Worm (Caenorhabditis elegans): Measurements from ENCODE around the gene ugt-58.

ugt-58 gene

DNA sequence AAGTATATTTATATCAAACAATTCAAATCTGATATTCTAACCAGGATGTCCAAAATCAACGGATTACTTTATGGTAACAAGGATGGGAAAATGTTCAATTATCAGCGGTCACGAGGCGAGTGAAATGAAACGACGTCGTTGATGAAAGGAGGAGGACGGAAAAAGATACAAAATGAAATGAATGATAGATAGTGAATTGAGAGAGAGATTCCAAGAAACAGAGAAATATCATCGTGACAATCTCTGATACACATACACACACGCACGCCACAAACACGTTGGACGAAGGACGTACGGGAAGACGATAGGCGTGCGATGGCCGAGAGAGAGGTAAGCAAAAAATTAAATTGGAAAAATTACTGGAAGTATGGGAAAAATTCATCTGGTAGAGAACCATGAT is 14.5 kb upstream of the ugt-58 start (continued):
- TF ChIP-seq pqm-1 (tag; optimal IDR thresholded peaks at IDR 0.05) (peak; percentile 28), Y48G9A.11 (GFP tag; IDR thresholded peaks at IDR 0.05) (no peak), lin-1 (GFP tag; IDR thresholded peaks at IDR 0.05) (peak; percentile 56), ctbp-1 (GFP tag; IDR thresholded peaks at IDR 0.05) (no peak), hlh-11 (tag; optimal IDR thresholded peaks at IDR 0.05) (peak; percentile 88), ceh-44 (GFP tag; IDR thresholded peaks at IDR 0.05) (no peak), fkh-10 (GFP tag; optimal IDR thresholded peaks at IDR 0.05) (no peak), ceh-20 (GFP tag; IDR thresholded peaks at IDR 0.05) (0 out of 2 replicates have a peak, but pooled peaks have one; percentile 47), hif-1 (tag; optimal IDR thresholded peaks at IDR 0.05) (peak in 1 of 2 experiments; percentile 37), snpc-4 (tag; optimal IDR thresholded peaks at IDR 0.05) (no peak), sdz-12 (GFP tag; optimal IDR thresholded peaks at IDR 0.05) (no peak), nhr-28 (tag; optimal IDR thresholded peaks at IDR 0.05) (peak; percentile 91), nhr-11 (tag; optimal IDR thresholded peaks at IDR 0.05) (peak; percentile 96), nhr-42 (GFP tag; IDR thresholded peaks at IDR 0.05) (no peak), unc-62 (GFP tag; optimal IDR thresholded peaks at IDR 0.05 in 1 of 2) (peak in 1 of 2 experiments; percentile 100), unc-62 (tag; optimal IDR thresholded peaks at IDR 0.05) (no peak), lin-13 (GFP tag; optimal IDR thresholded peaks at IDR 0.05) (peak; percentile 35), set-16 (GFP tag; IDR thresholded peaks at IDR 0.05) (no peak), php-3 (GFP tag; IDR thresholded peaks at IDR 0.05) (peak; percentile 33; the same call in 1 of the 2 replicates), dmd-6 (GFP tag; IDR thresholded peaks at IDR 0.05) (peak; percentile 94), mep-1 (tag; optimal IDR thresholded peaks at IDR 0.05) (peak; percentile 66), T26A8.4 (GFP tag; IDR thresholded peaks at IDR 0.05) (no peak), daf-8 (GFP tag; IDR thresholded peaks at IDR 0.05) (no peak), nhr-10 (tag; optimal IDR thresholded peaks at IDR 0.05) (peak; percentile 74), vab-7 (GFP tag; IDR thresholded peaks at IDR 0.05) (no peak), mdl-1 (tag; optimal IDR thresholded peaks at IDR 0.05) (peak; percentile 50 to 96), fos-1 (tag; optimal IDR thresholded peaks at IDR 0.05) (no peak), jun-1 (tag; optimal IDR thresholded peaks at IDR 0.05) (no peak), dpl-1 (GFP tag; optimal IDR thresholded peaks at IDR 0.05) (peak; percentile 8), zfp-3 (GFP tag; conservative IDR thresholded peaks at IDR 0.05) (no peak), daf-19 (GFP tag; conservative IDR thresholded peaks at IDR 0.05) (no peak), ztf-7 (tag; optimal IDR thresholded peaks at IDR 0.05) (no peak), nhr-6 (tag; optimal IDR thresholded peaks at IDR 0.05) (peak; percentile 58)

DNA sequence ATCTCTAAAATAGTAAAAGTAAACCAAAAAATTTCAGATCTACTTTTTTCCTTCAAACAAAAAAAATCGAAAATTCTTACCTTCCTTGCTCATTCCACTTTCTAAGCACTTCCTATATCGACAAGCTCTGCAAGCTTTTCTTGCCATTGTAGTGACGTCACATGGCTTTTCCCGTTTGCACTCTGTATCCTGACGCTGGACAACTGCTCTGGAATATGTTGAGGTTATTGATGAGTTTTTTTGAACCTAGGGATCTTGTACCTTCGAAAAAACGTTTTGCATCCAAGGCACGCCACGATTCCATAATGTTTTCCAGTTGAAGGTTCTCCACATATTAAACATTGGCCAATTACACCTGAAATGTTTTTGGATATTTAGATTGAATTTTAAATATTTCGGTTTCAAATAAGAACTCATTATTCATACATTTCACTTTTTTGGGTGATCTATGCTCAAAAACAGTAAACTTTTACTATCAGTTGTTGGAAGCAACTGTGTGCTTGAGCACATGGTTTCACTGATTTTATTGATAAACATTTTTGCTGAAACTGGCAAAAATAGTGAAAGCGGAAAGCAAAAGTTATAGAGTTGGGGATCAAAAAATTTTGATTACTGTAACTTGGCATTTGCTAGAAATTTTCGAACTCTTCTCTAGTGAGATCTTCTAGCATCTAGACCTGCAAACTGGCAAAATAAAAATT is 13.6 kb upstream of the ugt-58 start:
- TF ChIP-seq dve-1 (tag; optimal IDR thresholded peaks at IDR 0.05; ENCODE audit: insufficient read depth) = peak; percentile 53
- TF ChIP-seq zfp-3 (GFP tag; conservative IDR thresholded peaks at IDR 0.05) = 0 out of 2 replicates have a peak, but pooled peaks have one; percentile 1
- TF ChIP-seq lin-39 (tag; optimal IDR thresholded peaks at IDR 0.05) = no peak
- no peak for TF ChIP-seq ceh-44 (GFP tag; IDR thresholded peaks at IDR 0.05)
- TF ChIP-seq pqm-1 (tag; optimal IDR thresholded peaks at IDR 0.05) = peak; percentile 48
- TF ChIP-seq mdl-1 (tag; optimal IDR thresholded peaks at IDR 0.05) = peak in 1 of 2 experiments; percentile 42
- peak; percentile 37 for TF ChIP-seq nhr-28 (tag; optimal IDR thresholded peaks at IDR 0.05)
- TF ChIP-seq unc-130 (GFP tag; optimal IDR thresholded peaks at IDR 0.05) = no peak
- peak; percentile 25 for TF ChIP-seq dmd-6 (GFP tag; IDR thresholded peaks at IDR 0.05)
- no peak for TF ChIP-seq daf-19 (GFP tag; conservative IDR thresholded peaks at IDR 0.05)
- no peak for TF ChIP-seq dmd-8 (GFP tag; IDR thresholded peaks at IDR 0.05)
- 0 out of 2 replicates have a peak, but pooled peaks have one; percentile 19 for TF ChIP-seq saeg-2 (GFP tag; IDR thresholded peaks at IDR 0.05)
- peak; percentile 26 for TF ChIP-seq hlh-30 (tag; optimal IDR thresholded peaks at IDR 0.05; ENCODE audit: insufficient read depth)
- no peak for TF ChIP-seq daf-16 (GFP tag; optimal IDR thresholded peaks at IDR 0.05)
- peak; percentile 70 for TF ChIP-seq daf-16 (tag; optimal IDR thresholded peaks at IDR 0.05)
- no peak for TF ChIP-seq snpc-4 (tag; optimal IDR thresholded peaks at IDR 0.05)
- peak; percentile 23 for TF ChIP-seq mxl-3 (GFP tag; optimal IDR thresholded peaks at IDR 0.05)
- no peak for TF ChIP-seq zip-2 (tag; optimal IDR thresholded peaks at IDR 0.05)
- peak; percentile 13; the same call in 1 of the 2 replicates for TF ChIP-seq php-3 (GFP tag; IDR thresholded peaks at IDR 0.05)
- TF ChIP-seq ama-1 (optimal IDR thresholded peaks at IDR 0.05) = no peak

Measured in whole organism, L4 larva.